Fruit fly (Drosophila melanogaster) whole organism, adult: ENCODE results near the gene CG5498.

Experiments used
- CG11617 ChIP-seq: fragments of 200-800 bp; sonication (Bioruptor generic); optimal IDR thresholded peaks from 2 replicates; lab custom pipeline; 2017; ENCODE audit warnings: mild to moderate bottlenecking, missing biosample characterization, missing genetic modification reagents, missing genetic modification characterization
- CG1620 ChIP-seq: fragments of 200-800 bp; sonication (Bioruptor generic); optimal IDR thresholded peaks from 2 replicates; lab custom pipeline; 2016; ENCODE audit warnings: missing biosample characterization, missing genetic modification characterization
- Mnt ChIP-seq: fragments of 200-800 bp; sonication (Bioruptor generic); optimal IDR thresholded peaks from 2 replicates; lab custom pipeline; 2016; ENCODE audit warnings: missing biosample characterization, mild to moderate bottlenecking, missing genetic modification characterization
- bab1 ChIP-seq: fragments of 200-800 bp; sonication (Bioruptor generic); optimal IDR thresholded peaks from 3 replicates; lab custom pipeline; 2019; ENCODE audit warnings: missing biosample characterization, mild to moderate bottlenecking, missing genetic modification characterization, moderate library complexity
- tj ChIP-seq: fragments of 200-800 bp; sonication (Bioruptor generic); optimal IDR thresholded peaks from 3 replicates; lab custom pipeline; 2017; ENCODE audit warnings: missing biosample characterization, mild to moderate bottlenecking, missing genetic modification characterization, moderate library complexity
- toe ChIP-seq: fragments of 200-800 bp; sonication (Bioruptor generic); optimal IDR thresholded peaks from 2 replicates; lab custom pipeline; 2016; ENCODE audit warnings: missing biosample characterization, missing genetic modification characterization

DNA sequence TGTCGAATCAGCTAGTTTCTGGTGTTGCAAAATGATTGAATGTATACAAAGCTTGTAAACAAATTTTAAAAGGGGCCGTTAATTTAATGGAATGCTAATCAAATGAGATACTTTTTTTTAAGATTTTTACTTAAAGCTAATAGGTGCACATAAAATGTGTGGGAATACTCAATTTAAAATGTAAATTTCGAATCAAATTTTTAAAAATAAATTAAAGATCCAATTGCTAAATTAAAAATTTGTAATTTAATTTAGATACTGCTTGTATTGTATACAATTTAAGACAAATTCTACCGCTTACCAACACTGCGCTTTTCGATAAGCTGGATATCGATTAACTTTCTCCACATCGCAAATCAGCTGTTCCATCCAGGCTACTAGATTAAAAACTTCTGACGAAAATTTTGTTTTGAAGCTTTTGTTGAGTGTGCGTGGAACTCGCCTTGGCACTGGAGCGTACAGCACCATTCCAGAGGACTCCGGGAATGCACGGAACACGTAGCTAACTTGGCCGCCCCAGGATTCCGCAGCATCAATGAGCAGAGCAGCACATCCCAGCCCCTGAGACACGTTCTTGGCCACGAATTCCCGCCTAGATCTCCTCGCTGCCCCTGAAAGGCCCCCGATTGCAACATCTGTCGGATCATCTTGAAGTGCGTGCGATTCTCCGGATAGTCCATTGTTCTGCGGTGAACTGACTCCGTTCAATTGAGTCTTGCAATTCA is at the start of gene CG5498, which contains the start of gene fbl:
- TF ChIP-seq CG1620 (GFP tag; lab: Kevin White, UChicago), result peak; percentile 81
- TF ChIP-seq CG11617, result peak; percentile 86
- peak; percentile 80 for TF ChIP-seq toe (GFP tag; lab: Kevin White, UChicago)
- TF ChIP-seq tj (GFP tag; lab: Kevin White, UChicago), result peak; percentile 99
- peak; percentile 69 for TF ChIP-seq Mnt (GFP tag; lab: Kevin White, UChicago)
- peak; percentile 78 for TF ChIP-seq bab1 (GFP tag; lab: Kevin White, UChicago)
